Worm (Caenorhabditis elegans) whole organism, L4 larva: ENCODE measurements around the gene K11H12.5.
A peak's percentile ranks its signal among the peaks of the same experiment; 100 is the strongest.

Source experiments
- F10B5.3 ChIP-seq: sonication (generic microtip); optimal IDR thresholded peaks from 2 replicates; lab custom pipeline; 2016; ENCODE audit warnings: mild to moderate bottlenecking, missing genetic modification characterization, missing compliant biosample characterization
- F26F4.8 ChIP-seq: fragments of 200-800 bp; sonication (Bioruptor generic); conservative IDR thresholded peaks from 2 replicates; pipeline ENCODE4 v1.3.6; 2022; ENCODE audit warnings: missing genetic modification characterization, missing compliant biosample characterization
- F37D6.2 ChIP-seq: sonication (generic microtip); optimal IDR thresholded peaks from 2 replicates; lab custom pipeline; 2016; ENCODE audit warnings: mild to moderate bottlenecking, missing genetic modification characterization, missing compliant biosample characterization
- F49E8.2 ChIP-seq: sonication (generic microtip); optimal IDR thresholded peaks from 2 replicates; lab custom pipeline; 2016; ENCODE audit warnings: missing compliant biosample characterization, mild to moderate bottlenecking, missing genetic modification characterization, borderline replicate concordance
- R02D3.7 ChIP-seq: fragments of 150-350 bp; sonication (generic microtip); optimal IDR thresholded peaks from 3 replicates; lab custom pipeline; 2014; ENCODE audit warnings: missing biosample characterization, missing genetic modification characterization
- Y105C5A.15 ChIP-seq: fragments of 200-800 bp; sonication (Bioruptor generic); IDR thresholded peaks from 2 replicates; pipeline ENCODE4 v1.3.6; 2022; ENCODE audit warnings: missing genetic modification characterization, missing compliant biosample characterization
- Y48G9A.11 ChIP-seq: fragments of 200-800 bp; sonication (Bioruptor generic); IDR thresholded peaks from 2 replicates; pipeline ENCODE4 v1.3.6; 2022; ENCODE audit warnings: missing genetic modification reagents, missing genetic modification characterization, missing compliant biosample characterization
- Y5F2A.4 ChIP-seq: fragments of 200-800 bp; sonication (Bioruptor generic); optimal IDR thresholded peaks from 2 replicates; lab custom pipeline; 2018; ENCODE audit warnings: mild to moderate bottlenecking, missing genetic modification characterization, missing compliant biosample characterization
- ZK546.5 ChIP-seq, 2 experiments: sonication (generic microtip); optimal IDR thresholded peaks; 2 replicates each; lab custom pipeline; 2017; ENCODE audit warnings: missing biosample characterization in 2 of 2, missing genetic modification characterization in 2 of 2
- ama-1 ChIP-seq: fragments of 150-350 bp; optimal IDR thresholded peaks from 2 replicates; lab custom pipeline; 2014; ENCODE audit warnings: inconsistent platforms, mixed read lengths
- arid-1 ChIP-seq: fragments of 200-800 bp; sonication (Bioruptor generic); conservative IDR thresholded peaks from 2 replicates; pipeline ENCODE4 v1.3.6; 2022; ENCODE audit warnings: missing genetic modification reagents, missing genetic modification characterization, missing compliant biosample characterization
- ceh-20 ChIP-seq: fragments of 200-800 bp; sonication (Bioruptor generic); IDR thresholded peaks from 2 replicates; pipeline ENCODE4 v1.3.6; 2022; ENCODE audit warnings: missing genetic modification reagents, missing genetic modification characterization, missing compliant biosample characterization
- ceh-32 ChIP-seq: sonication (generic microtip); optimal IDR thresholded peaks from 2 replicates; lab custom pipeline; 2016; ENCODE audit warnings: mild to moderate bottlenecking, missing genetic modification characterization, missing compliant biosample characterization; ENCODE audit not compliant: poor library complexity
- ceh-62 ChIP-seq: sonication (generic microtip); optimal IDR thresholded peaks from 2 replicates; lab custom pipeline; 2017; ENCODE audit warnings: missing biosample characterization, missing genetic modification characterization
- ces-1 ChIP-seq: fragments of 150-350 bp; sonication (generic microtip); optimal IDR thresholded peaks from 4 replicates; lab custom pipeline; 2014; ENCODE audit warnings: missing biosample characterization, missing genetic modification reagents, missing genetic modification characterization
- cey-2 ChIP-seq: sonication (generic microtip); optimal IDR thresholded peaks from 3 replicates; lab custom pipeline; 2017; ENCODE audit warnings: missing genetic modification characterization, mild to moderate bottlenecking, missing compliant biosample characterization, antibody characterized with exemption, borderline replicate concordance; ENCODE audit not compliant: insufficient read depth
- ctbp-1 ChIP-seq: fragments of 200-800 bp; sonication (Bioruptor generic); IDR thresholded peaks from 2 replicates; pipeline ENCODE4 v1.3.6; 2022; ENCODE audit warnings: missing genetic modification reagents, missing genetic modification characterization, missing compliant biosample characterization
- daf-12 ChIP-seq: fragments of 150-350 bp; optimal IDR thresholded peaks from 2 replicates; lab custom pipeline; 2014; ENCODE audit warnings: missing biosample characterization, missing genetic modification reagents, missing genetic modification characterization
- daf-16 ChIP-seq, 3 experiments: sonication (generic microtip); optimal IDR thresholded peaks; 2 replicates each; lab custom pipeline; 2016 to 2017; ENCODE audit warnings: missing genetic modification characterization in 3 of 3, missing genetic modification reagents in 3 of 3, mild to moderate bottlenecking in 2 of 3, missing compliant biosample characterization in 2 of 3, missing biosample characterization in 1 of 3, moderate library complexity in 1 of 3
- daf-8 ChIP-seq: fragments of 200-800 bp; sonication (Bioruptor generic); IDR thresholded peaks from 2 replicates; pipeline ENCODE4 v1.3.6; 2022; ENCODE audit warnings: missing genetic modification characterization, missing compliant biosample characterization
- dmd-9 ChIP-seq: fragments of 200-800 bp; sonication (Bioruptor generic); IDR thresholded peaks from 2 replicates; pipeline ENCODE4 v1.3.6; 2022; ENCODE audit warnings: missing genetic modification reagents, missing genetic modification characterization, missing compliant biosample characterization
- duxl-1 ChIP-seq: sonication (generic microtip); optimal IDR thresholded peaks from 2 replicates; lab custom pipeline; 2016; ENCODE audit warnings: mild to moderate bottlenecking, missing genetic modification characterization, moderate library complexity, missing compliant biosample characterization; ENCODE audit not compliant: poor library complexity
- fkh-10 ChIP-seq: fragments of 150-350 bp; optimal IDR thresholded peaks from 2 replicates; lab custom pipeline; 2014; ENCODE audit warnings: missing biosample characterization, missing genetic modification reagents, missing genetic modification characterization
- hif-1 ChIP-seq, 2 experiments: sonication (generic microtip); optimal IDR thresholded peaks; 2 replicates each; lab custom pipeline; 2016 to 2017; ENCODE audit warnings: missing compliant biosample characterization in 2 of 2, missing genetic modification characterization in 2 of 2, missing genetic modification reagents in 2 of 2, missing genotype in 2 of 2, mild to moderate bottlenecking in 1 of 2
- hlh-11 ChIP-seq: fragments of 200-800 bp; sonication (Bioruptor generic); optimal IDR thresholded peaks from 2 replicates; lab custom pipeline; 2018; ENCODE audit warnings: mild to moderate bottlenecking, missing genetic modification characterization, missing compliant biosample characterization
- hmg-1.1 ChIP-seq: fragments of 200-800 bp; sonication (Bioruptor generic); IDR thresholded peaks from 2 replicates; pipeline ENCODE4 v1.3.6; 2022; ENCODE audit warnings: missing genetic modification reagents, missing genetic modification characterization, missing compliant biosample characterization
- lin-1 ChIP-seq: fragments of 200-800 bp; sonication (Bioruptor generic); IDR thresholded peaks from 2 replicates; pipeline ENCODE4 v1.3.6; 2022; ENCODE audit warnings: missing genetic modification reagents, missing genetic modification characterization, missing compliant biosample characterization
- lin-13 ChIP-seq: fragments of 150-350 bp; optimal IDR thresholded peaks from 2 replicates; lab custom pipeline; 2014; ENCODE audit warnings: missing biosample characterization, missing genetic modification reagents, missing genetic modification characterization
- lin-29 ChIP-seq: fragments of 200-800 bp; sonication (Bioruptor generic); IDR thresholded peaks from 2 replicates; pipeline ENCODE4 v1.3.6; 2022; ENCODE audit warnings: missing genetic modification reagents, missing genetic modification characterization, missing compliant biosample characterization
- lir-3 ChIP-seq: sonication (generic microtip); optimal IDR thresholded peaks from 2 replicates; lab custom pipeline; 2016; ENCODE audit warnings: mild to moderate bottlenecking, missing genetic modification characterization, missing compliant biosample characterization
- madf-5 ChIP-seq, 2 experiments: fragments of 200-800 bp; sonication (Bioruptor generic); IDR thresholded peaks; 2 replicates each; pipeline ENCODE4 v1.3.6; 2022; ENCODE audit warnings: missing compliant biosample characterization in 2 of 2, missing genetic modification characterization in 2 of 2
- madf-9 ChIP-seq: fragments of 200-800 bp; sonication (Bioruptor generic); conservative IDR thresholded peaks from 2 replicates; pipeline ENCODE4 v1.3.6; 2022; ENCODE audit warnings: missing genetic modification reagents, missing genetic modification characterization, missing compliant biosample characterization
- mep-1 ChIP-seq: fragments of 150-350 bp; sonication (generic microtip); optimal IDR thresholded peaks from 3 replicates; lab custom pipeline; 2014; ENCODE audit warnings: missing biosample characterization, missing genetic modification characterization
- mxl-3 ChIP-seq: fragments of 200-800 bp; sonication (Bioruptor generic); optimal IDR thresholded peaks from 2 replicates; lab custom pipeline; 2018; ENCODE audit warnings: mild to moderate bottlenecking, missing genetic modification characterization, missing compliant biosample characterization
- nhr-102 ChIP-seq: sonication (generic microtip); optimal IDR thresholded peaks from 2 replicates; lab custom pipeline; 2016; ENCODE audit warnings: mild to moderate bottlenecking, missing genetic modification characterization, moderate library complexity, missing compliant biosample characterization
- nhr-42 ChIP-seq: fragments of 200-800 bp; sonication (Bioruptor generic); IDR thresholded peaks from 2 replicates; pipeline ENCODE4 v1.3.6; 2022; ENCODE audit warnings: missing genetic modification characterization, missing compliant biosample characterization
- nhr-6 ChIP-seq: fragments of 150-350 bp; optimal IDR thresholded peaks from 2 replicates; lab custom pipeline; 2014; ENCODE audit warnings: missing biosample characterization, missing genetic modification characterization
- pha-4 ChIP-seq, 2 experiments: fragments of 150-350 bp in 1 of 2; fragments of 200-800 bp in 1 of 2; sonication (Bioruptor generic) in 1 of 2; IDR thresholded peaks in 1 of 2; optimal IDR thresholded peaks in 1 of 2; 2 replicates each; pipeline versions ENCODE4 v1.3.6 to Lab custom; 2014 to 2022; ENCODE audit warnings: missing genetic modification characterization in 2 of 2, missing genetic modification reagents in 2 of 2, missing biosample characterization in 1 of 2, missing compliant biosample characterization in 1 of 2
- pqm-1 ChIP-seq: sonication (generic microtip); optimal IDR thresholded peaks from 2 replicates; lab custom pipeline; 2017; ENCODE audit warnings: missing biosample characterization, missing genetic modification characterization
- sdz-12 ChIP-seq: fragments of 200-800 bp; sonication (Bioruptor generic); optimal IDR thresholded peaks from 2 replicates; lab custom pipeline; 2018; ENCODE audit warnings: mild to moderate bottlenecking, missing genetic modification characterization, missing compliant biosample characterization
- spr-1 ChIP-seq: sonication (generic microtip); optimal IDR thresholded peaks from 2 replicates; lab custom pipeline; 2016; ENCODE audit warnings: mild to moderate bottlenecking, missing genetic modification characterization, missing compliant biosample characterization
- tag-97 ChIP-seq: fragments of 200-800 bp; sonication (Bioruptor generic); IDR thresholded peaks from 2 replicates; pipeline ENCODE4 v1.3.6; 2022; ENCODE audit warnings: missing genetic modification characterization, missing compliant biosample characterization
- tra-1 ChIP-seq: fragments of 200-800 bp; sonication (Bioruptor generic); IDR thresholded peaks from 2 replicates; pipeline ENCODE4 v1.3.6; 2022; ENCODE audit warnings: missing genetic modification reagents, missing genetic modification characterization, missing compliant biosample characterization
- unc-130 ChIP-seq: sonication (generic microtip); optimal IDR thresholded peaks from 2 replicates; lab custom pipeline; 2016; ENCODE audit warnings: missing genetic modification reagents, missing genetic modification characterization, missing compliant biosample characterization
- unc-39 ChIP-seq: sonication (generic microtip); optimal IDR thresholded peaks from 2 replicates; lab custom pipeline; 2017; ENCODE audit warnings: missing biosample characterization, missing genetic modification characterization
- vab-7 ChIP-seq: fragments of 200-800 bp; sonication (Bioruptor generic); IDR thresholded peaks from 2 replicates; pipeline ENCODE4 v1.3.6; 2022; ENCODE audit warnings: missing genetic modification reagents, missing genetic modification characterization, missing compliant biosample characterization
- zfp-2 ChIP-seq: sonication (generic microtip); optimal IDR thresholded peaks from 2 replicates; lab custom pipeline; 2016; ENCODE audit warnings: mild to moderate bottlenecking, missing genetic modification characterization, missing compliant biosample characterization
- zip-2 ChIP-seq: fragments of 150-350 bp; optimal IDR thresholded peaks from 2 replicates; lab custom pipeline; 2014; ENCODE audit warnings: missing biosample characterization, missing genetic modification characterization
- ztf-11 ChIP-seq: fragments of 150-350 bp; optimal IDR thresholded peaks from 2 replicates; lab custom pipeline; 2014; ENCODE audit warnings: missing biosample characterization, missing genetic modification characterization
- ztf-7 ChIP-seq: fragments of 150-350 bp; optimal IDR thresholded peaks from 2 replicates; lab custom pipeline; 2014; ENCODE audit warnings: missing biosample characterization, missing genetic modification characterization

K11H12.5 gene

DNA sequence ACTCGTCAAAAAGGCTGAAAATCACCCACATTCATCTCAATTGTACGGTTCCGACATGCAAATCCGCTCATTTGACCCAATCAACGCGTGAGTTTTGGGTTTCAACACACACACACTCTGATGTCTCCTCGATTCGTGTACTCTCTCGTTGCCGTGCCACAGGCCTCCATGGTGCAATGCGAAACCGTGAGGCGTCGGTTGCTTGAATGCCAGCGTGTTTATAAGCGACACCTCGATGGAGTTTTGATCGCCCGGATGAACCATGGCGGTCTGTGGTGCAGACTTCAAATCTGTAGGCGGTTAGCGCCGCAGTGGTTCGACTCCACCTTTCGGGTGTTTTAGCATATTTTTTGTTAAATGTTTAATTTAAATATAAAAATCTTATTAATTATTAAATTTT is 18.4 kb upstream of the K11H12.5 start (continued):
- TF ChIP-seq daf-12 (tag; lab: Kevin White, UChicago) (no peak), daf-16 (GFP tag; optimal IDR thresholded peaks at IDR 0.05; lab: Kevin White, UChicago) (peak; percentile 14 to 16), daf-16 (tag; optimal IDR thresholded peaks at IDR 0.05; lab: Kevin White, UChicago) (peak; percentile 40), ama-1 (lab: Kevin White, UChicago) (no peak), mxl-3 (GFP tag; lab: Kevin White, UChicago) (peak; percentile 2), zfp-2 (tag; lab: Kevin White, UChicago) (no peak), vab-7 (GFP tag; lab: Robert Waterston, UW) (peak; percentile 31; the same call in 1 of the 2 replicates), ceh-32 (tag; lab: Kevin White, UChicago) (no peak), F49E8.2 (peak; percentile 54), sdz-12 (GFP tag; lab: Kevin White, UChicago) (no peak), Y105C5A.15 (GFP tag; lab: Robert Waterston, UW) (no peak), lin-13 (GFP tag; lab: Kevin White, UChicago) (peak; percentile 61), pha-4 (GFP tag; IDR thresholded peaks at IDR 0.05; lab: Robert Waterston, UW) (0 out of 2 replicates have a peak, but pooled peaks have one; percentile 23), pha-4 (tag; optimal IDR thresholded peaks at IDR 0.05; lab: Kevin White, UChicago) (no peak), ces-1 (GFP tag; lab: Kevin White, UChicago) (no peak), tag-97 (GFP tag; lab: Robert Waterston, UW) (no peak), hmg-1.1 (GFP tag; lab: Robert Waterston, UW) (peak; percentile 61; the same call in 1 of the 2 replicates), ZK546.5 (tag; optimal IDR thresholded peaks at IDR 0.05; lab: Kevin White, UChicago) (no peak), nhr-42 (GFP tag; lab: Robert Waterston, UW) (peak; percentile 50; the same call in 1 of the 2 replicates), ztf-11 (tag; lab: Kevin White, UChicago) (no peak), arid-1 (peak; percentile 63; the same call in 1 of the 2 replicates), lin-1 (GFP tag; lab: Robert Waterston, UW) (peak; percentile 48; the same call in 1 of the 2 replicates), mep-1 (tag; lab: Kevin White, UChicago) (peak; percentile 66), madf-5 (GFP tag; IDR thresholded peaks at IDR 0.05; lab: Robert Waterston, UW) (no peak), nhr-102 (tag; lab: Kevin White, UChicago) (peak; percentile 34), hlh-11 (tag; lab: Kevin White, UChicago) (peak; percentile 48), dmd-9 (GFP tag; lab: Robert Waterston, UW) (no peak), tra-1 (no peak), R02D3.7 (no peak), spr-1 (tag; lab: Kevin White, UChicago) (no peak), nhr-6 (tag; lab: Kevin White, UChicago) (no peak), madf-9 (GFP tag; lab: Robert Waterston, UW) (no peak), pqm-1 (tag; lab: Kevin White, UChicago) (no peak), ctbp-1 (GFP tag; lab: Robert Waterston, UW) (no peak), ceh-20 (no peak), cey-2 (tag; lab: Kevin White, UChicago) (no peak), ceh-62 (tag; lab: Kevin White, UChicago) (no peak), daf-8 (no peak), Y5F2A.4 (no peak), F37D6.2 (no peak), duxl-1 (tag; lab: Kevin White, UChicago) (peak; percentile 70), hif-1 (tag; optimal IDR thresholded peaks at IDR 0.05; lab: Kevin White, UChicago) (no peak), F10B5.3 (no peak), fkh-10 (GFP tag; lab: Kevin White, UChicago) (no peak), unc-130 (GFP tag; lab: Kevin White, UChicago) (no peak), Y48G9A.11 (GFP tag; lab: Robert Waterston, UW) (peak; percentile 68), ztf-7 (tag; lab: Kevin White, UChicago) (no peak), unc-39 (tag; lab: Kevin White, UChicago) (no peak), zip-2 (tag; lab: Kevin White, UChicago) (no peak), lir-3 (tag; lab: Kevin White, UChicago) (no peak), F26F4.8 (GFP tag; lab: Robert Waterston, UW) (no peak), lin-29 (GFP tag; lab: Robert Waterston, UW) (no peak)
